Fruit fly (Drosophila melanogaster) whole organism, adult: ENCODE data around the gene CG3632.

Experiments used
- CG11617 ChIP-seq: fragments of 200-800 bp; sonication (Bioruptor generic); optimal IDR thresholded peaks from 2 replicates; lab custom pipeline; 2017; ENCODE audit warnings: mild to moderate bottlenecking, missing biosample characterization, missing genetic modification reagents, missing genetic modification characterization
- CG12768 ChIP-seq: fragments of 200-800 bp; sonication (Bioruptor generic); optimal IDR thresholded peaks from 2 replicates; lab custom pipeline; 2017; ENCODE audit warnings: missing biosample characterization, missing genetic modification characterization, mild to moderate bottlenecking, moderate library complexity, missing genetic modification reagents
- CG14711 ChIP-seq: fragments of 200-800 bp; sonication (Bioruptor generic); optimal IDR thresholded peaks from 2 replicates; lab custom pipeline; 2018; ENCODE audit warnings: missing biosample characterization, mild to moderate bottlenecking, missing genetic modification characterization, moderate library complexity
- CG1620 ChIP-seq: fragments of 200-800 bp; sonication (Bioruptor generic); optimal IDR thresholded peaks from 2 replicates; lab custom pipeline; 2016; ENCODE audit warnings: missing biosample characterization, missing genetic modification characterization
- CG33017 ChIP-seq: fragments of 200-800 bp; sonication (Bioruptor generic); optimal IDR thresholded peaks from 2 replicates; lab custom pipeline; 2018; ENCODE audit warnings: missing biosample characterization, mild to moderate bottlenecking, missing genetic modification characterization, moderate library complexity
- CG5204 ChIP-seq: fragments of 200-800 bp; sonication (Bioruptor generic); optimal IDR thresholded peaks from 2 replicates; lab custom pipeline; 2016; ENCODE audit warnings: missing biosample characterization, missing genetic modification characterization
- CG7045 ChIP-seq: fragments of 200-800 bp; sonication (Bioruptor generic); optimal IDR thresholded peaks from 2 replicates; lab custom pipeline; 2017; ENCODE audit warnings: missing biosample characterization, mild to moderate bottlenecking, missing genetic modification characterization
- CG7101 ChIP-seq: fragments of 200-800 bp; sonication (Bioruptor generic); optimal IDR thresholded peaks from 2 replicates; lab custom pipeline; 2018; ENCODE audit warnings: missing biosample characterization, mild to moderate bottlenecking, missing genetic modification characterization, moderate library complexity
- Clk ChIP-seq: fragments of 200-800 bp; sonication (Bioruptor generic); optimal IDR thresholded peaks from 2 replicates; lab custom pipeline; 2017; ENCODE audit warnings: missing biosample characterization, missing genetic modification characterization
- Crg-1 ChIP-seq: fragments of 200-800 bp; sonication (Bioruptor generic); optimal IDR thresholded peaks from 2 replicates; lab custom pipeline; 2016; ENCODE audit warnings: missing biosample characterization, missing genetic modification characterization
- Hr96 ChIP-seq: fragments of 200-800 bp; sonication (Bioruptor generic); optimal IDR thresholded peaks from 2 replicates; lab custom pipeline; 2016; ENCODE audit warnings: missing biosample characterization, missing genetic modification characterization
- Mnt ChIP-seq: fragments of 200-800 bp; sonication (Bioruptor generic); optimal IDR thresholded peaks from 2 replicates; lab custom pipeline; 2016; ENCODE audit warnings: missing biosample characterization, mild to moderate bottlenecking, missing genetic modification characterization
- bab1 ChIP-seq: fragments of 200-800 bp; sonication (Bioruptor generic); optimal IDR thresholded peaks from 3 replicates; lab custom pipeline; 2019; ENCODE audit warnings: missing biosample characterization, mild to moderate bottlenecking, missing genetic modification characterization, moderate library complexity
- cic ChIP-seq: fragments of 200-800 bp; sonication (Bioruptor generic); optimal IDR thresholded peaks from 2 replicates; lab custom pipeline; 2017; ENCODE audit warnings: missing biosample characterization, mild to moderate bottlenecking, missing genetic modification characterization, moderate library complexity
- cnc ChIP-seq, 2 experiments: fragments of >200 bp; optimal IDR thresholded peaks; 2 replicates each; lab custom pipeline; 2017
- kay ChIP-seq: fragments of 200-800 bp; sonication (Bioruptor generic); peaks from one replicate; lab custom pipeline; 2016; ENCODE audit warnings: missing biosample characterization, missing genetic modification characterization, borderline replicate concordance
- ovo ChIP-seq: fragments of 200-800 bp; sonication (Bioruptor generic); optimal IDR thresholded peaks from 2 replicates; lab custom pipeline; 2016; ENCODE audit warnings: missing biosample characterization, missing genetic modification characterization
- pad ChIP-seq: fragments of 200-800 bp; sonication (Bioruptor generic); optimal IDR thresholded peaks from 3 replicates; lab custom pipeline; 2017; ENCODE audit warnings: missing biosample characterization, missing genetic modification characterization, mild to moderate bottlenecking, moderate library complexity, missing genetic modification reagents
- tj ChIP-seq: fragments of 200-800 bp; sonication (Bioruptor generic); optimal IDR thresholded peaks from 3 replicates; lab custom pipeline; 2017; ENCODE audit warnings: missing biosample characterization, mild to moderate bottlenecking, missing genetic modification characterization, moderate library complexity
- toe ChIP-seq: fragments of 200-800 bp; sonication (Bioruptor generic); optimal IDR thresholded peaks from 2 replicates; lab custom pipeline; 2016; ENCODE audit warnings: missing biosample characterization, missing genetic modification characterization

CG3632 gene

dm6 chrX:16281305-16281704 is 15.2 kb upstream of the CG3632 start:
- TF ChIP-seq kay (peak; percentile 63), cnc (optimal IDR thresholded peaks at IDR 0.05; lab: Kevin White, UChicago) (no peak)

- TF ChIP-seq cic (GFP tag; lab: Kevin White, UChicago) (no peak), CG11617 (no peak), kay (peak; percentile 7), Mnt (GFP tag; lab: Kevin White, UChicago) (peak; percentile 61), CG33017 (tag; lab: Kevin White, UChicago) (no peak), tj (GFP tag; lab: Kevin White, UChicago) (peak; percentile 34), ovo (GFP tag; lab: Kevin White, UChicago) (peak; percentile 25), CG7101 (no peak), Crg-1 (GFP tag; lab: Kevin White, UChicago) (no peak), Hr96 (GFP tag; lab: Kevin White, UChicago) (no peak), toe (GFP tag; lab: Kevin White, UChicago) (no peak), Clk (no peak), CG14711 (tag; lab: Kevin White, UChicago) (no peak), CG12768 (GFP tag; lab: Kevin White, UChicago) (no peak)
Observed at dm6 chrX:16281717-16282529, 14.5 kb upstream of the CG3632 start.

- TF ChIP-seq CG1620 (GFP tag; lab: Kevin White, UChicago) = no peak
- TF ChIP-seq CG33017 (tag; lab: Kevin White, UChicago) = peak; percentile 41
- TF ChIP-seq Clk = no peak
- TF ChIP-seq cic (GFP tag; lab: Kevin White, UChicago) = no peak
- TF ChIP-seq CG7101 = peak; percentile 57
- TF ChIP-seq pad (GFP tag; lab: Kevin White, UChicago) = peak; percentile 13
- peak; percentile 14 for TF ChIP-seq bab1 (GFP tag; lab: Kevin White, UChicago)
- no peak for TF ChIP-seq kay
- TF ChIP-seq toe (GFP tag; lab: Kevin White, UChicago) = no peak
- TF ChIP-seq CG7045 (GFP tag; lab: Kevin White, UChicago) = no peak
- TF ChIP-seq CG5204 (GFP tag; lab: Kevin White, UChicago) = no peak
- no peak for TF ChIP-seq tj (GFP tag; lab: Kevin White, UChicago)
- TF ChIP-seq CG12768 (GFP tag; lab: Kevin White, UChicago) = no peak
- no peak for TF ChIP-seq cnc (optimal IDR thresholded peaks at IDR 0.05; lab: Kevin White, UChicago)
- TF ChIP-seq CG11617 = peak; percentile 32
- TF ChIP-seq ovo (GFP tag; lab: Kevin White, UChicago) = no peak
- TF ChIP-seq Crg-1 (GFP tag; lab: Kevin White, UChicago) = no peak
- TF ChIP-seq Hr96 (GFP tag; lab: Kevin White, UChicago) = no peak
- TF ChIP-seq CG14711 (tag; lab: Kevin White, UChicago) = peak; percentile 36
- TF ChIP-seq Mnt (GFP tag; lab: Kevin White, UChicago) = no peak
Observed at dm6 chrX:16285186-16285585, 11.3 kb upstream of the CG3632 start.

- TF ChIP-seq pad (GFP tag; lab: Kevin White, UChicago) (peak; percentile 47), CG1620 (GFP tag; lab: Kevin White, UChicago) (peak; percentile 53), tj (GFP tag; lab: Kevin White, UChicago) (no peak), CG11617 (peak; percentile 24), bab1 (GFP tag; lab: Kevin White, UChicago) (peak; percentile 66), Hr96 (GFP tag; lab: Kevin White, UChicago) (no peak), CG14711 (tag; lab: Kevin White, UChicago) (peak; percentile 52), CG7045 (GFP tag; lab: Kevin White, UChicago) (no peak), CG33017 (tag; lab: Kevin White, UChicago) (peak; percentile 47), toe (GFP tag; lab: Kevin White, UChicago) (peak; percentile 20), Mnt (GFP tag; lab: Kevin White, UChicago) (peak; percentile 57), CG7101 (peak; percentile 65), CG5204 (GFP tag; lab: Kevin White, UChicago) (no peak), kay (no peak), cic (GFP tag; lab: Kevin White, UChicago) (peak; percentile 25), ovo (GFP tag; lab: Kevin White, UChicago) (no peak), CG12768 (GFP tag; lab: Kevin White, UChicago) (no peak), Crg-1 (GFP tag; lab: Kevin White, UChicago) (peak; percentile 9), Clk (no peak), cnc (optimal IDR thresholded peaks at IDR 0.05; lab: Kevin White, UChicago) (no peak)
Observed at dm6 chrX:16286083-16286666, 10.3 kb upstream of the CG3632 start, which contains the start of gene UQCR-14. UQCR-14 (plus strand) TSS chrX:16286288.

dm6 chrX:16288492-16288964 is 7.9 kb upstream of the CG3632 start, which contains the start of the genes CG32576 and caz:
CG32576 (minus strand) TSS chrX:16288533.
caz (plus strand) TSS chrX:16288810.
- TF ChIP-seq CG7101 = peak; percentile 80
- TF ChIP-seq Clk = no peak
- peak; percentile 48 for TF ChIP-seq bab1 (GFP tag; lab: Kevin White, UChicago)
- peak; percentile 64 for TF ChIP-seq CG14711 (tag; lab: Kevin White, UChicago)
- peak; percentile 89 for TF ChIP-seq Crg-1 (GFP tag; lab: Kevin White, UChicago)
- TF ChIP-seq pad (GFP tag; lab: Kevin White, UChicago) = peak; percentile 68
- TF ChIP-seq kay = no peak
- TF ChIP-seq Hr96 (GFP tag; lab: Kevin White, UChicago) = no peak
- peak; percentile 71 for TF ChIP-seq ovo (GFP tag; lab: Kevin White, UChicago)
- no peak for TF ChIP-seq CG12768 (GFP tag; lab: Kevin White, UChicago)
- TF ChIP-seq CG11617 = peak; percentile 68
- TF ChIP-seq CG1620 (GFP tag; lab: Kevin White, UChicago) = peak; percentile 71
- TF ChIP-seq Mnt (GFP tag; lab: Kevin White, UChicago) = peak; percentile 73
- peak; percentile 76 for TF ChIP-seq tj (GFP tag; lab: Kevin White, UChicago)
- peak; percentile 59 for TF ChIP-seq cic (GFP tag; lab: Kevin White, UChicago)
